Worm (Caenorhabditis elegans) whole organism, L4 larva: ENCODE measurements around the gene chil-18.

Experiments
- aha-1 ChIP-seq: fragments of 150-350 bp; peaks from one replicate; lab custom pipeline; 2014; ENCODE audit warnings: missing biosample characterization, missing genetic modification characterization
- egl-27 ChIP-seq: sonication (generic microtip); optimal IDR thresholded peaks from 3 replicates; lab custom pipeline; 2017; ENCODE audit warnings: missing biosample characterization, missing genetic modification reagents, missing genetic modification characterization
- egl-43 ChIP-seq: fragments of 200-800 bp; sonication (Bioruptor generic); IDR thresholded peaks from 2 replicates; pipeline ENCODE4 v1.3.6; 2022; ENCODE audit warnings: missing genetic modification reagents, missing genetic modification characterization, missing compliant biosample characterization
- lir-3 ChIP-seq: sonication (generic microtip); optimal IDR thresholded peaks from 2 replicates; lab custom pipeline; 2016; ENCODE audit warnings: mild to moderate bottlenecking, missing genetic modification characterization, missing compliant biosample characterization
- nhr-11 ChIP-seq: fragments of 150-350 bp; optimal IDR thresholded peaks from 2 replicates; lab custom pipeline; 2014; ENCODE audit warnings: missing biosample characterization, missing genetic modification characterization
- nhr-28 ChIP-seq: fragments of 150-350 bp; optimal IDR thresholded peaks from 2 replicates; lab custom pipeline; 2014; ENCODE audit warnings: missing biosample characterization, missing genetic modification characterization
- skn-1 ChIP-seq: fragments of 150-350 bp; optimal IDR thresholded peaks from 2 replicates; lab custom pipeline; 2014; ENCODE audit warnings: missing biosample characterization, missing genetic modification characterization
- unc-130 ChIP-seq: sonication (generic microtip); optimal IDR thresholded peaks from 2 replicates; lab custom pipeline; 2016; ENCODE audit warnings: missing genetic modification reagents, missing genetic modification characterization, missing compliant biosample characterization
- unc-62 ChIP-seq, 3 experiments: fragments of 150-350 bp in 1 of 3; sonication (generic microtip); optimal IDR thresholded peaks in 2 of 3; peaks in 1 of 3; 1 replicate in 1 of 3; 2 replicates in 2 of 3; lab custom pipeline; 2014 to 2017; ENCODE audit warnings: missing biosample characterization in 3 of 3, missing genetic modification characterization in 3 of 3, missing genetic modification reagents in 3 of 3, missing genotype in 1 of 3
- zip-11 ChIP-seq: fragments of 200-800 bp; sonication (Bioruptor generic); IDR thresholded peaks from 2 replicates; pipeline ENCODE4 v1.3.6; 2022; ENCODE audit warnings: missing genetic modification characterization, missing compliant biosample characterization

ce11 chrII:9493242-9494058, 45.4 kb downstream of the chil-18 start:
- TF ChIP-seq unc-130 (GFP tag; lab: Kevin White, UChicago) (no peak), egl-43 (GFP tag; lab: Robert Waterston, UW) (no peak), zip-11 (GFP tag; lab: Robert Waterston, UW) (no peak), nhr-28 (peak; percentile 31), nhr-11 (tag; lab: Kevin White, UChicago) (no peak), aha-1 (peak; percentile 93), unc-62 (GFP tag; optimal IDR thresholded peaks at IDR 0.05 in 1 of 2; lab: Kevin White, UChicago) (peak in 1 of 2 experiments; percentile 59), unc-62 (tag; optimal IDR thresholded peaks at IDR 0.05; lab: Kevin White, UChicago) (no peak), lir-3 (tag; lab: Kevin White, UChicago) (no peak), skn-1 (tag; lab: Kevin White, UChicago) (no peak), egl-27 (tag; lab: Kevin White, UChicago) (no peak)
